Worm (Caenorhabditis elegans) whole organism, late embryonic: ENCODE data around the gene cyp-37B1.

Experiments used
- C08G9.2 ChIP-seq: sonication (generic microtip); optimal IDR thresholded peaks from 2 replicates; lab custom pipeline; 2016; ENCODE audit warnings: mild to moderate bottlenecking, missing genetic modification characterization, moderate library complexity, missing compliant biosample characterization
- C38D4.7 ChIP-seq: fragments of 200-800 bp; sonication (Bioruptor generic); optimal IDR thresholded peaks from 2 replicates; lab custom pipeline; 2018; ENCODE audit warnings: mild to moderate bottlenecking, missing genetic modification characterization, moderate library complexity, missing compliant biosample characterization
- K09A11.1 ChIP-seq: sonication (generic microtip); optimal IDR thresholded peaks from 2 replicates; lab custom pipeline; 2017; ENCODE audit warnings: antibody characterized with exemption, mild to moderate bottlenecking, missing genetic modification characterization, missing compliant biosample characterization; ENCODE audit not compliant: insufficient read depth
- T23F11.4 ChIP-seq: fragments of 200-800 bp; sonication (Bioruptor generic); optimal IDR thresholded peaks from 2 replicates; lab custom pipeline; 2018; ENCODE audit warnings: mild to moderate bottlenecking, missing genetic modification characterization, missing compliant biosample characterization
- Y22D7AL.16 ChIP-seq: sonication (generic microtip); optimal IDR thresholded peaks from 2 replicates; lab custom pipeline; 2016; ENCODE audit warnings: missing genetic modification characterization, missing compliant biosample characterization
- ahr-1 ChIP-seq: sonication (generic microtip); optimal IDR thresholded peaks from 2 replicates; lab custom pipeline; 2016; ENCODE audit warnings: missing genetic modification characterization, missing compliant biosample characterization
- ama-1 ChIP-seq: fragments of 150-350 bp; optimal IDR thresholded peaks from 2 replicates; lab custom pipeline; 2014
- ceh-45 ChIP-seq: fragments of 200-800 bp; sonication (Bioruptor generic); IDR thresholded peaks from 2 replicates; pipeline ENCODE4 v1.3.6; 2022; ENCODE audit warnings: missing genetic modification reagents, missing genetic modification characterization, missing compliant biosample characterization
- che-1 ChIP-seq: sonication (generic microtip); optimal IDR thresholded peaks from 2 replicates; lab custom pipeline; 2016; ENCODE audit warnings: mild to moderate bottlenecking, missing genetic modification characterization, missing compliant biosample characterization
- dve-1 ChIP-seq: sonication (generic microtip); optimal IDR thresholded peaks from 2 replicates; lab custom pipeline; 2017; ENCODE audit warnings: antibody characterized with exemption, mild to moderate bottlenecking, missing genetic modification characterization, missing compliant biosample characterization
- elt-2 ChIP-seq: sonication (generic microtip); optimal IDR thresholded peaks from 2 replicates; lab custom pipeline; 2016; ENCODE audit warnings: missing genetic modification reagents, missing genetic modification characterization, missing compliant biosample characterization
- fax-1 ChIP-seq: sonication (generic microtip); optimal IDR thresholded peaks from 2 replicates; lab custom pipeline; 2016; ENCODE audit warnings: missing genotype, missing genetic modification characterization, missing compliant biosample characterization
- fkh-10 ChIP-seq: fragments of 150-350 bp; optimal IDR thresholded peaks from 2 replicates; lab custom pipeline; 2014; ENCODE audit warnings: missing biosample characterization, missing genetic modification reagents, missing genetic modification characterization
- fkh-6 ChIP-seq: sonication (generic microtip); optimal IDR thresholded peaks from 2 replicates; lab custom pipeline; 2016; ENCODE audit warnings: missing genetic modification characterization, missing compliant biosample characterization
- gmeb-2 ChIP-seq: sonication (generic microtip); optimal IDR thresholded peaks from 2 replicates; lab custom pipeline; 2016; ENCODE audit warnings: missing genetic modification characterization, inconsistent platforms, missing compliant biosample characterization
- hlh-13 ChIP-seq: fragments of 200-800 bp; sonication (Bioruptor generic); optimal IDR thresholded peaks from 2 replicates; lab custom pipeline; 2018; ENCODE audit warnings: mild to moderate bottlenecking, missing genetic modification characterization, missing compliant biosample characterization
- hlh-15 ChIP-seq: sonication (generic microtip); optimal IDR thresholded peaks from 2 replicates; lab custom pipeline; 2016; ENCODE audit warnings: missing genetic modification characterization, missing compliant biosample characterization
- hlh-6 ChIP-seq: sonication (generic microtip); optimal IDR thresholded peaks from 2 replicates; lab custom pipeline; 2016; ENCODE audit warnings: missing genotype, missing genetic modification characterization, missing compliant biosample characterization
- lin-11 ChIP-seq: fragments of 200-800 bp; sonication (Bioruptor generic); optimal IDR thresholded peaks from 2 replicates; lab custom pipeline; 2018; ENCODE audit warnings: mild to moderate bottlenecking, missing genetic modification characterization, missing compliant biosample characterization
- madf-2 ChIP-seq: sonication (generic microtip); optimal IDR thresholded peaks from 2 replicates; lab custom pipeline; 2017; ENCODE audit warnings: missing genetic modification characterization, missing compliant biosample characterization
- nfya-1 ChIP-seq: sonication (generic microtip); optimal IDR thresholded peaks from 2 replicates; lab custom pipeline; 2017; ENCODE audit warnings: missing genetic modification characterization, mild to moderate bottlenecking, missing compliant biosample characterization, antibody characterized with exemption, moderate library complexity
- nhr-232 ChIP-seq: sonication (generic microtip); optimal IDR thresholded peaks from 2 replicates; lab custom pipeline; 2016; ENCODE audit warnings: missing genetic modification characterization, missing compliant biosample characterization
- npax-4 ChIP-seq: sonication (generic microtip); optimal IDR thresholded peaks from 2 replicates; lab custom pipeline; 2016; ENCODE audit warnings: missing genetic modification characterization, missing compliant biosample characterization
- odd-2 ChIP-seq: sonication (generic microtip); optimal IDR thresholded peaks from 2 replicates; lab custom pipeline; 2017; ENCODE audit warnings: antibody characterized with exemption, mild to moderate bottlenecking, missing genetic modification characterization, missing compliant biosample characterization
- pag-3 ChIP-seq: sonication (generic microtip); optimal IDR thresholded peaks from 2 replicates; lab custom pipeline; 2016; ENCODE audit warnings: missing compliant biosample characterization, missing genetic modification characterization, borderline replicate concordance
- pax-1 ChIP-seq: fragments of 150-350 bp; optimal IDR thresholded peaks from 2 replicates; lab custom pipeline; 2014; ENCODE audit warnings: missing biosample characterization, missing genetic modification characterization
- rnt-1 ChIP-seq: sonication (generic microtip); optimal IDR thresholded peaks from 2 replicates; lab custom pipeline; 2016; ENCODE audit warnings: missing genetic modification characterization, missing compliant biosample characterization
- sox-2 ChIP-seq: fragments of 200-800 bp; sonication (Bioruptor generic); IDR thresholded peaks from 2 replicates; pipeline ENCODE4 v1.3.6; 2022; ENCODE audit warnings: missing genetic modification reagents, missing genetic modification characterization, missing compliant biosample characterization
- unc-3 ChIP-seq, 2 experiments: fragments of 200-800 bp in 1 of 2; sonication (Bioruptor generic) in 1 of 2; sonication (generic microtip) in 1 of 2; conservative IDR thresholded peaks in 1 of 2; optimal IDR thresholded peaks in 1 of 2; 2 replicates each; pipeline versions ENCODE4 v1.3.6 to Lab custom; 2016 to 2022; ENCODE audit warnings: missing compliant biosample characterization in 2 of 2, missing genetic modification characterization in 2 of 2, missing genetic modification reagents in 1 of 2
- unc-86 ChIP-seq: sonication (generic microtip); optimal IDR thresholded peaks from 2 replicates; lab custom pipeline; 2016; ENCODE audit warnings: missing genetic modification characterization, missing compliant biosample characterization
- zip-5 ChIP-seq: sonication (generic microtip); optimal IDR thresholded peaks from 2 replicates; lab custom pipeline; 2016; ENCODE audit warnings: missing genetic modification characterization, missing compliant biosample characterization
- ztf-16 ChIP-seq: sonication (generic microtip); optimal IDR thresholded peaks from 2 replicates; lab custom pipeline; 2017; ENCODE audit warnings: missing genetic modification characterization, missing compliant biosample characterization

cyp-37B1 gene

ce11 chrV:16285794-16286193, 7.9 kb downstream of the cyp-37B1 start, which contains the start of gene F28G4.4:
TSS of gene F28G4.4 (minus strand) at chrV:16285894.
- no peak for TF ChIP-seq gmeb-2 (tag; lab: Kevin White, UChicago)
- TF ChIP-seq madf-2 (tag; lab: Kevin White, UChicago) = no peak
- no peak for TF ChIP-seq ceh-45 (GFP tag; lab: Robert Waterston, UW)
- TF ChIP-seq hlh-6 (tag; lab: Kevin White, UChicago) = no peak

DNA sequence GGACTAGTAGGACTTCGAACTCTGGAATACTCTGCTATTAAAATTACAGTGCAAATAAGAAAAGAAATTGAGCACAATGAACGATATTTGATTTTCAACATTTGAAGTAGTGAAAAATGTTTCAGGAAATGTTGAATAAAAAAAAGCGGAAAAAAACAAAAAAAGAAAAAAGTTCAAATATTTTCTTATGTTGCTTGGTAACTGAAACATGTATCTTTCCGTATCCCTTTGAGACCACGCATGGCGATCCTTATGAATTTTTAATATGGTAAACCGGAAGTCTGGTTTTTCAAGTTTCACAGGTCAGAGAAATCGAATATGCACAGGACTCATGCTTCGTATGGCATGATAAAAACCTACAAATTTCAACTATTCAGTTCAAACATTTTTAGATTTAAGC, 9.7 kb downstream of the cyp-37B1 start, which contains the start of gene F28G4.3:
F28G4.3 (minus strand) TSS at position 101 of the 400 bp plus-strand sequence.
- TF ChIP-seq elt-2 (tag; lab: Kevin White, UChicago) (no peak), sox-2 (GFP tag; lab: Robert Waterston, UW) (no peak), odd-2 (no peak), unc-3 (GFP tag; conservative IDR thresholded peaks at IDR 0.05; lab: Robert Waterston, UW) (no peak), unc-3 (tag; optimal IDR thresholded peaks at IDR 0.05; lab: Kevin White, UChicago) (no peak), fax-1 (tag; lab: Kevin White, UChicago) (no peak)

DNA sequence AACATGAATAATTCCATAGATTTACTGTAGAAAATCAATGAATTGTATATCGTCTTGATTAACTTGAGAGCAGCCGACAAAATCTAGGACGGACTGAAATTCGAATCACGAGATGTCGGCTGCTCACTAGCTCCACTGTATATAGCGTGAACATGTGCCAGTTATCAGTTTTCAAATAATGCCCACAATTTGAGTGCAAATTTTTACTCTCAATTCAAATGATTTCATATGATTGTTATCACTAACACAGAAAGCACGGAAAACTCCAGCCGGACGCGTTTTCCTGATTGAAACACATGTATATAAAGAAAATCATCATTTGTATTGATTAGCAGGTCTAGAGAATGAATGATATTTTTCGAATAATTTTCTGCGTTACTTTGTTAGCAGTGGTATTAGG, 14.5 kb downstream of the cyp-37B1 start, which contains the start of gene oac-5:
oac-5 (plus strand) TSS at position 301 of the 400 bp plus-strand sequence.
- TF ChIP-seq ama-1 (lab: Kevin White, UChicago) = no peak
- TF ChIP-seq nfya-1 (tag; lab: Kevin White, UChicago) = no peak
- no peak for TF ChIP-seq unc-86 (tag; lab: Kevin White, UChicago)
- TF ChIP-seq hlh-13 = no peak
- no peak for TF ChIP-seq fkh-6 (tag; lab: Kevin White, UChicago)
- TF ChIP-seq pag-3 (tag; lab: Kevin White, UChicago) = no peak
- TF ChIP-seq fkh-10 = no peak
- no peak for TF ChIP-seq hlh-6 (tag; lab: Kevin White, UChicago)
- no peak for TF ChIP-seq rnt-1 (tag; lab: Kevin White, UChicago)
- no peak for TF ChIP-seq npax-4 (tag; lab: Kevin White, UChicago)
- no peak for TF ChIP-seq pax-1
- no peak for TF ChIP-seq zip-5 (tag; lab: Kevin White, UChicago)
- TF ChIP-seq T23F11.4 (GFP tag; lab: Kevin White, UChicago) = no peak
- TF ChIP-seq dve-1 = no peak
- no peak for TF ChIP-seq unc-3 (GFP tag; conservative IDR thresholded peaks at IDR 0.05; lab: Robert Waterston, UW)
- no peak for TF ChIP-seq unc-3 (tag; optimal IDR thresholded peaks at IDR 0.05; lab: Kevin White, UChicago)
- TF ChIP-seq ceh-45 (GFP tag; lab: Robert Waterston, UW) = no peak
- no peak for TF ChIP-seq Y22D7AL.16 (tag; lab: Kevin White, UChicago)

DNA sequence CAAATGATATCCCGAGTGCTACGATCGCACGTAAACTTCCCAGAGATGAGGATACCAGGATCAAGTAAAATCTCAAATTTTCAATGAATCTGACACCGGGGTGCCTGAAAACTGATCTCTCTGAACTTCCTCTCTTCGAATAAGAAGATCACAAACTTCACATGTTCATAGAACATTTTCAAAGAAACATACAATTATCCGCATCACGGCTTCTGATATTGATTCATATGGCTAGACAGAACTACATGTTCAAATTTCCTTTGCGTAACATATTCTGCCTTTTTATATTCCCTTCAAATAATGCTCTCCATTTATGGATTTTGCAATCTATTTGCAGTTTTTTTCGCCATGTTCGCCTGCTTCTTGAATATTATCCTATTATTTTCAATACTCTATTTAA, 19.2 kb downstream of the cyp-37B1 start, which contains the start of gene srbc-83:
srbc-83 (plus strand) TSS at position 301 of the 400 bp plus-strand sequence.
- no peak for TF ChIP-seq che-1 (tag; lab: Kevin White, UChicago)
- TF ChIP-seq hlh-15 = no peak
- TF ChIP-seq zip-5 (tag; lab: Kevin White, UChicago) = no peak
- TF ChIP-seq nhr-232 (tag; lab: Kevin White, UChicago) = no peak
- TF ChIP-seq ahr-1 = no peak
- TF ChIP-seq fkh-10 = no peak
- TF ChIP-seq K09A11.1 (tag; lab: Kevin White, UChicago) = no peak
- no peak for TF ChIP-seq gmeb-2 (tag; lab: Kevin White, UChicago)
- TF ChIP-seq, all 69 proteins: peak for 0

DNA sequence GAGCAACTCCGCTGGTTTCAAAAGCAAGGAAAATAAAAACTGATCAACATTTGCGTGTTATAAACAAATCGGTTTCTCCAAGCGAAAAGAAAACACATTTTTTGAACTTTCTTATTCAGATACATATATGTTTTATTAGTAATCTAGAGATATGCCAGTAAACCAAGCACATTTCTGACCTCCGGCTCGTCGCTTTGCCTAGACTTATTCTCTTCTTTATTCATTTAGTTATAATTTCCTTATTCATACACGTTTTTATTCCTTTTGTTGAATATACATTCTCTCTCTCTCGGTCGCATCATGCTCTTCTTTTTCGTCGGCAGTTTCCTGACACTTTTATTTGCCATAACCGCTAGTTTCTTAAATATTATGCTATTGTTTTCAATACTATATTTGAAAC, 20.8 kb downstream of the cyp-37B1 start, which contains the start of gene srbc-84:
srbc-84 (plus strand) TSS at position 301 of the 400 bp plus-strand sequence.
- TF ChIP-seq C08G9.2 (tag; lab: Kevin White, UChicago) (no peak), ztf-16 (no peak), lin-11 (tag; lab: Kevin White, UChicago) (no peak), C38D4.7 (no peak)
